Worm (Caenorhabditis elegans): ENCODE data around the gene F13B9.2.
A peak's percentile ranks its signal among the peaks of the same experiment; 100 is the strongest.

F13B9.2 gene

ce11 chrX:8236515-8236914, 49.0 kb upstream of the F13B9.2 start:
- TF ChIP-seq hlh-30 (tag; optimal IDR thresholded peaks at IDR 0.05; ENCODE audit: insufficient read depth) (peak; percentile 31), daf-16 (GFP tag; optimal IDR thresholded peaks at IDR 0.05) (no peak), daf-16 (tag; optimal IDR thresholded peaks at IDR 0.05) (peak; percentile 51), dmd-6 (GFP tag; IDR thresholded peaks at IDR 0.05) (no peak; the same call in 1 of the 2 replicates), unc-62 (GFP tag; optimal IDR thresholded peaks at IDR 0.05 in 1 of 2) (peak in 1 of 2 experiments; percentile 86), unc-62 (tag; optimal IDR thresholded peaks at IDR 0.05) (no peak), nhr-6 (tag; optimal IDR thresholded peaks at IDR 0.05) (peak; percentile 40), ceh-32 (tag; optimal IDR thresholded peaks at IDR 0.05; ENCODE audit: poor library complexity) (no peak)

ce11 chrX:8238639-8239055, 46.8 kb upstream of the F13B9.2 start:
- no peak for TF ChIP-seq Y75B8A.6 (GFP tag; IDR thresholded peaks at IDR 0.05)
- TF ChIP-seq nhr-77 (tag; optimal IDR thresholded peaks at IDR 0.05) = no peak
- TF ChIP-seq dmd-9 (GFP tag; IDR thresholded peaks at IDR 0.05) = no peak
- TF ChIP-seq unc-39 (tag; optimal IDR thresholded peaks at IDR 0.05) = no peak
- no peak for TF ChIP-seq F10B5.3 (tag; optimal IDR thresholded peaks at IDR 0.05)
- no peak for TF ChIP-seq nhr-10 (tag; optimal IDR thresholded peaks at IDR 0.05)
- no peak for TF ChIP-seq ztf-11 (tag; optimal IDR thresholded peaks at IDR 0.05)
- peak; percentile 75 for TF ChIP-seq nhr-28 (tag; optimal IDR thresholded peaks at IDR 0.05)
- no peak for TF ChIP-seq daf-8 (GFP tag; IDR thresholded peaks at IDR 0.05)
- no peak for TF ChIP-seq duxl-1 (tag; optimal IDR thresholded peaks at IDR 0.05; ENCODE audit: poor library complexity)
- no peak for TF ChIP-seq Y48G9A.11 (GFP tag; IDR thresholded peaks at IDR 0.05)
- no peak for TF ChIP-seq nhr-102 (tag; optimal IDR thresholded peaks at IDR 0.05)
- no peak for TF ChIP-seq daf-16 (GFP tag; optimal IDR thresholded peaks at IDR 0.05)
- TF ChIP-seq daf-16 (tag; optimal IDR thresholded peaks at IDR 0.05) = peak; percentile 82
- no peak for TF ChIP-seq ceh-32 (tag; optimal IDR thresholded peaks at IDR 0.05; ENCODE audit: poor library complexity)
- TF ChIP-seq dve-1 (tag; optimal IDR thresholded peaks at IDR 0.05; ENCODE audit: insufficient read depth) = peak; percentile 79
- TF ChIP-seq saeg-2 (GFP tag; IDR thresholded peaks at IDR 0.05) = no peak
- 0 out of 2 replicates have a peak, but pooled peaks have one; percentile 31 for TF ChIP-seq ceh-20 (GFP tag; IDR thresholded peaks at IDR 0.05)
- TF ChIP-seq fos-1 (tag; optimal IDR thresholded peaks at IDR 0.05) = no peak
- no peak for TF ChIP-seq Y105C5A.15 (GFP tag; IDR thresholded peaks at IDR 0.05)
- TF ChIP-seq unc-62 (GFP tag; optimal IDR thresholded peaks at IDR 0.05 in 1 of 2) = peak in 1 of 2 experiments; percentile 77
- TF ChIP-seq unc-62 (tag; optimal IDR thresholded peaks at IDR 0.05) = no peak
- no peak for TF ChIP-seq zip-2 (tag; optimal IDR thresholded peaks at IDR 0.05)
- no peak for TF ChIP-seq D1046.2 (GFP tag; IDR thresholded peaks at IDR 0.05)
- no peak for TF ChIP-seq ctbp-1 (GFP tag; IDR thresholded peaks at IDR 0.05)
- no peak for TF ChIP-seq spr-3 (GFP tag; optimal IDR thresholded peaks at IDR 0.05)
- TF ChIP-seq nhr-25 (tag; optimal IDR thresholded peaks at IDR 0.05; ENCODE audit: borderline replicate concordance, insufficient read depth) = no peak
- TF ChIP-seq tra-1 (GFP tag; IDR thresholded peaks at IDR 0.05) = peak; percentile 44; the same call in 1 of the 2 replicates
- no peak for TF ChIP-seq cey-2 (tag; optimal IDR thresholded peaks at IDR 0.05; ENCODE audit: borderline replicate concordance, insufficient read depth)
- TF ChIP-seq set-16 (GFP tag; IDR thresholded peaks at IDR 0.05) = no peak
- TF ChIP-seq lsy-2 (tag; optimal IDR thresholded peaks at IDR 0.05) = no peak
- TF ChIP-seq hlh-30 (tag; optimal IDR thresholded peaks at IDR 0.05; ENCODE audit: insufficient read depth) = peak; percentile 59
- peak; percentile 73 for TF ChIP-seq pqm-1 (tag; optimal IDR thresholded peaks at IDR 0.05)
- no peak for TF ChIP-seq mep-1 (tag; optimal IDR thresholded peaks at IDR 0.05)
- TF ChIP-seq T20F7.1 (GFP tag; optimal IDR thresholded peaks at IDR 0.05) = no peak
- no peak for TF ChIP-seq egl-43 (GFP tag; IDR thresholded peaks at IDR 0.05)
- no peak for TF ChIP-seq ZK546.5 (tag; optimal IDR thresholded peaks at IDR 0.05)
- no peak for TF ChIP-seq F49E8.2 (tag; optimal IDR thresholded peaks at IDR 0.05; ENCODE audit: borderline replicate concordance)
- TF ChIP-seq daf-19 (GFP tag; conservative IDR thresholded peaks at IDR 0.05) = no peak
- TF ChIP-seq vab-7 (GFP tag; IDR thresholded peaks at IDR 0.05) = no peak
- TF ChIP-seq F26F4.8 (GFP tag; conservative IDR thresholded peaks at IDR 0.05) = no peak
- no peak for TF ChIP-seq nhr-6 (tag; optimal IDR thresholded peaks at IDR 0.05)
- peak; percentile 67 for TF ChIP-seq dmd-6 (GFP tag; IDR thresholded peaks at IDR 0.05)
- no peak for TF ChIP-seq nhr-237 (tag; optimal IDR thresholded peaks at IDR 0.05)
- no peak for TF ChIP-seq nhr-42 (GFP tag; IDR thresholded peaks at IDR 0.05)
- peak; percentile 64 for TF ChIP-seq hlh-11 (tag; optimal IDR thresholded peaks at IDR 0.05)
- peak in 1 of 2 experiments; percentile 26 for TF ChIP-seq mdl-1 (tag; optimal IDR thresholded peaks at IDR 0.05)
- TF ChIP-seq nhr-48 (tag; optimal IDR thresholded peaks at IDR 0.05) = no peak

Measured in whole organism, L4 larva.